Fruit fly (Drosophila melanogaster) whole organism, embryonic: ENCODE measurements around the gene Takl1.

Experiments
- ATbp ChIP-seq: fragments of 200-800 bp; sonication (Bioruptor generic); optimal IDR thresholded peaks from 2 replicates; lab custom pipeline; 2017; ENCODE audit warnings: missing biosample characterization, mild to moderate bottlenecking, missing genetic modification characterization, missing genetic modification reagents
- Bgb ChIP-seq: fragments of 200-800 bp; sonication (Bioruptor generic); IDR thresholded peaks from 2 replicates; pipeline ENCODE4 v1.3.6; 2022; ENCODE audit warnings: missing biosample characterization, missing genetic modification characterization; ENCODE audit not compliant: partially characterized antibody
- BtbVII ChIP-seq: fragments of 200-800 bp; sonication (Bioruptor generic); optimal IDR thresholded peaks from 3 replicates; lab custom pipeline; 2017; ENCODE audit warnings: missing biosample characterization, mild to moderate bottlenecking, missing genetic modification characterization
- CG11247 ChIP-seq: fragments of 200-800 bp; sonication (Bioruptor generic); IDR thresholded peaks from 2 replicates; pipeline ENCODE4 v1.3.6; 2022; ENCODE audit warnings: missing biosample characterization, missing genetic modification characterization
- CG12942 ChIP-seq: fragments of 200-800 bp; sonication (Bioruptor generic); optimal IDR thresholded peaks from 3 replicates; lab custom pipeline; 2016; ENCODE audit warnings: missing biosample characterization, missing genetic modification characterization
- CG13123 ChIP-seq: fragments of 200-800 bp; sonication (Bioruptor generic); optimal IDR thresholded peaks from 2 replicates; lab custom pipeline; 2016; ENCODE audit warnings: missing biosample characterization, missing genetic modification characterization
- CG15514 ChIP-seq: fragments of 200-800 bp; sonication (Bioruptor generic); optimal IDR thresholded peaks from 3 replicates; lab custom pipeline; 2017; ENCODE audit warnings: missing biosample characterization, missing genetic modification characterization, mild to moderate bottlenecking, moderate library complexity, missing genetic modification reagents
- CG15601 ChIP-seq: fragments of 200-800 bp; sonication (Bioruptor generic); optimal IDR thresholded peaks from 3 replicates; lab custom pipeline; 2019; ENCODE audit warnings: missing biosample characterization, mild to moderate bottlenecking, missing genetic modification characterization, moderate library complexity
- CG17186 ChIP-seq: fragments of 200-800 bp; sonication (Bioruptor generic); optimal IDR thresholded peaks from 3 replicates; lab custom pipeline; 2017; ENCODE audit warnings: missing biosample characterization, missing genetic modification reagents, missing genetic modification characterization
- CG2199 ChIP-seq: fragments of 200-800 bp; sonication (Bioruptor generic); IDR thresholded peaks from 3 replicates; pipeline ENCODE4 v1.3.6; 2022; ENCODE audit warnings: missing biosample characterization, missing genetic modification characterization
- CG6791 ChIP-seq: fragments of 200-800 bp; sonication (Bioruptor generic); IDR thresholded peaks from 3 replicates; pipeline ENCODE4 v1.3.6; 2022; ENCODE audit warnings: missing biosample characterization, missing genetic modification characterization; ENCODE audit not compliant: partially characterized antibody
- CG7372 ChIP-seq: fragments of 200-800 bp; sonication (Bioruptor generic); IDR thresholded peaks from 2 replicates; pipeline ENCODE4 v1.3.6; 2022; ENCODE audit warnings: missing biosample characterization, missing genetic modification characterization
- CG7928 ChIP-seq: fragments of 200-800 bp; sonication (Bioruptor generic); optimal IDR thresholded peaks from 2 replicates; lab custom pipeline; 2017; ENCODE audit warnings: missing biosample characterization, mild to moderate bottlenecking, missing genetic modification characterization
- CHES-1-like ChIP-seq: fragments of 200-800 bp; sonication (Bioruptor generic); optimal IDR thresholded peaks from 2 replicates; lab custom pipeline; 2016; ENCODE audit warnings: missing biosample characterization, missing genetic modification characterization
- D19B ChIP-seq: fragments of 200-800 bp; sonication (Bioruptor generic); optimal IDR thresholded peaks from 2 replicates; lab custom pipeline; 2017; ENCODE audit warnings: missing biosample characterization, mild to moderate bottlenecking, missing genetic modification characterization
- Dip2 ChIP-seq: fragments of 200-800 bp; sonication (Bioruptor generic); IDR thresholded peaks from 2 replicates; pipeline ENCODE4 v1.3.6; 2022; ENCODE audit warnings: missing biosample characterization, missing genetic modification characterization
- Ets65A ChIP-seq: fragments of 200-800 bp; sonication (Bioruptor generic); peaks from one replicate; lab custom pipeline; 2016; ENCODE audit warnings: missing biosample characterization, missing genetic modification characterization
- Ets97D ChIP-seq: fragments of 200-800 bp; sonication (Bioruptor generic); optimal IDR thresholded peaks from 3 replicates; lab custom pipeline; 2016; ENCODE audit warnings: missing biosample characterization, missing genetic modification characterization
- H2.0 ChIP-seq: fragments of 200-800 bp; sonication (Bioruptor generic); IDR thresholded peaks from 2 replicates; pipeline ENCODE4 v1.3.6; 2022; ENCODE audit warnings: missing biosample characterization, missing genetic modification characterization
- Jarid2 ChIP-seq: fragments of 200-800 bp; sonication (Bioruptor generic); optimal IDR thresholded peaks from 3 replicates; lab custom pipeline; 2017; ENCODE audit warnings: mild to moderate bottlenecking, missing biosample characterization, missing genetic modification reagents, missing genetic modification characterization
- Lim3 ChIP-seq: fragments of 200-800 bp; sonication (Bioruptor generic); IDR thresholded peaks from 2 replicates; pipeline ENCODE4 v1.3.6; 2022; ENCODE audit warnings: missing biosample characterization, missing genetic modification characterization
- MBD-R2 ChIP-seq: fragments of 200-800 bp; sonication (Bioruptor generic); IDR thresholded peaks from 2 replicates; pipeline ENCODE4 v1.3.6; 2022; ENCODE audit warnings: missing biosample characterization, missing genetic modification characterization
- Max ChIP-seq: fragments of 200-800 bp; sonication (Bioruptor generic); optimal IDR thresholded peaks from 2 replicates; lab custom pipeline; 2016; ENCODE audit warnings: missing biosample characterization, mild to moderate bottlenecking, missing genetic modification characterization
- Med ChIP-seq: fragments of 200-800 bp; sonication (Bioruptor generic); peaks from one replicate; lab custom pipeline; 2016; ENCODE audit warnings: missing biosample characterization, missing genetic modification characterization, mild to moderate bottlenecking, inconsistent platforms, moderate library complexity
- Neu2 ChIP-seq: fragments of 200-800 bp; sonication (Bioruptor generic); optimal IDR thresholded peaks from 3 replicates; lab custom pipeline; 2016; ENCODE audit warnings: missing biosample characterization, missing genetic modification characterization, borderline replicate concordance
- Nf-YC ChIP-seq: fragments of 200-800 bp; optimal IDR thresholded peaks from 3 replicates; lab custom pipeline; 2019; ENCODE audit warnings: missing biosample characterization, mild to moderate bottlenecking, missing genetic modification characterization, moderate library complexity
- Ptx1 ChIP-seq: fragments of 200-800 bp; sonication (Bioruptor generic); IDR thresholded peaks from 2 replicates; pipeline ENCODE4 v1.3.6; 2022; ENCODE audit warnings: missing biosample characterization, missing genetic modification characterization
- Sin3A ChIP-seq: fragments of >200 bp; optimal IDR thresholded peaks from 2 replicates; lab custom pipeline; 2018
- Trl ChIP-seq, 3 experiments: fragments of >200 bp in 2 of 3; fragments of 200-800 bp in 1 of 3; sonication (Bioruptor generic) in 1 of 3; optimal IDR thresholded peaks; 2 replicates in 1 of 3; 3 replicates in 2 of 3; lab custom pipeline; 2016 to 2017; ENCODE audit warnings: missing biosample characterization in 1 of 3, missing genetic modification characterization in 1 of 3
- bab2 ChIP-seq: fragments of 200-800 bp; sonication (Bioruptor generic); optimal IDR thresholded peaks from 2 replicates; lab custom pipeline; 2016; ENCODE audit warnings: missing biosample characterization, missing genetic modification characterization
- cato ChIP-seq: fragments of 200-800 bp; sonication (Bioruptor generic); optimal IDR thresholded peaks from 2 replicates; lab custom pipeline; 2016; ENCODE audit warnings: missing biosample characterization, missing genetic modification characterization, borderline replicate concordance
- chinmo ChIP-seq: fragments of 200-800 bp; sonication (Bioruptor generic); IDR thresholded peaks from 4 replicates; pipeline ENCODE4 v1.3.6; 2022; ENCODE audit warnings: missing biosample characterization, missing genetic modification characterization; ENCODE audit not compliant: partially characterized antibody
- ci ChIP-seq: fragments of 200-800 bp; sonication (Bioruptor generic); IDR thresholded peaks from 3 replicates; pipeline ENCODE4 v1.3.6; 2022; ENCODE audit warnings: missing biosample characterization, missing genetic modification characterization
- eve ChIP-seq, 2 experiments: fragments of >200 bp; optimal IDR thresholded peaks; 2 replicates each; lab custom pipeline; 2017; ENCODE audit warnings: missing biosample characterization in 2 of 2, missing genetic modification characterization in 2 of 2
- fd96Cb ChIP-seq: fragments of 200-800 bp; sonication (Bioruptor generic); optimal IDR thresholded peaks from 2 replicates; lab custom pipeline; 2018; ENCODE audit warnings: missing biosample characterization, mild to moderate bottlenecking, missing genetic modification characterization, moderate library complexity
- gsb ChIP-seq: fragments of 200-800 bp; sonication (Bioruptor generic); IDR thresholded peaks from 2 replicates; pipeline ENCODE4 v1.3.6; 2022; ENCODE audit warnings: missing biosample characterization, missing genetic modification characterization
- hkb ChIP-seq, 2 experiments: fragments of 200-800 bp in 1 of 2; fragments of >200 bp in 1 of 2; sonication (Bioruptor generic) in 1 of 2; IDR thresholded peaks in 1 of 2; optimal IDR thresholded peaks in 1 of 2; 2 replicates each; pipeline versions ENCODE4 v1.3.6 to Lab custom; 2017 to 2022; ENCODE audit warnings: missing biosample characterization in 1 of 2, missing genetic modification characterization in 1 of 2
- jing ChIP-seq: fragments of 200-800 bp; sonication (Bioruptor generic); optimal IDR thresholded peaks from 2 replicates; lab custom pipeline; 2018; ENCODE audit warnings: missing biosample characterization, mild to moderate bottlenecking, missing genetic modification characterization
- lola ChIP-seq, 3 experiments: fragments of >200 bp in 2 of 3; fragments of 200-800 bp in 1 of 3; sonication (Bioruptor generic) in 1 of 3; optimal IDR thresholded peaks; 2 replicates each; lab custom pipeline; 2017 to 2019; ENCODE audit warnings: missing biosample characterization in 3 of 3, missing genetic modification characterization in 3 of 3, mild to moderate bottlenecking in 1 of 3, moderate library complexity in 1 of 3
- lov ChIP-seq, 2 experiments: fragments of 200-800 bp in 1 of 2; fragments of >200 bp in 1 of 2; sonication (Bioruptor generic) in 1 of 2; IDR thresholded peaks in 1 of 2; optimal IDR thresholded peaks in 1 of 2; 2 replicates in 1 of 2; 3 replicates in 1 of 2; pipeline versions ENCODE4 v1.3.6 to Lab custom; 2017 to 2022; ENCODE audit warnings: missing biosample characterization in 1 of 2, missing genetic modification characterization in 1 of 2
- mld ChIP-seq: fragments of 200-800 bp; sonication (Bioruptor generic); IDR thresholded peaks from 3 replicates; pipeline ENCODE4 v1.3.6; 2022; ENCODE audit warnings: missing biosample characterization, missing genetic modification characterization; ENCODE audit not compliant: partially characterized antibody
- onecut ChIP-seq: fragments of 200-800 bp; sonication (Bioruptor generic); IDR thresholded peaks from 2 replicates; pipeline ENCODE4 v1.3.6; 2022; ENCODE audit warnings: missing biosample characterization, missing genetic modification characterization
- psq ChIP-seq: fragments of 200-800 bp; sonication (Bioruptor generic); optimal IDR thresholded peaks from 2 replicates; lab custom pipeline; 2017; ENCODE audit warnings: missing biosample characterization, missing genetic modification characterization
- pzg ChIP-seq: fragments of 200-800 bp; sonication (Bioruptor generic); optimal IDR thresholded peaks from 3 replicates; lab custom pipeline; 2018; ENCODE audit warnings: missing biosample characterization, mild to moderate bottlenecking, missing genetic modification characterization, moderate library complexity
- row ChIP-seq: fragments of 200-800 bp; sonication (Bioruptor generic); IDR thresholded peaks from 3 replicates; pipeline ENCODE4 v1.3.6; 2022; ENCODE audit warnings: missing biosample characterization, missing genetic modification characterization
- sr ChIP-seq: fragments of 200-800 bp; sonication (Bioruptor generic); IDR thresholded peaks from 3 replicates; pipeline ENCODE4 v1.3.6; 2022; ENCODE audit warnings: missing biosample characterization, missing genetic modification characterization
- sug ChIP-seq: fragments of 200-800 bp; optimal IDR thresholded peaks from 2 replicates; lab custom pipeline; 2019; ENCODE audit warnings: missing biosample characterization, mild to moderate bottlenecking, missing genetic modification characterization, moderate library complexity
- wek ChIP-seq: fragments of 200-800 bp; sonication (Bioruptor generic); optimal IDR thresholded peaks from 3 replicates; lab custom pipeline; 2018; ENCODE audit warnings: missing biosample characterization, mild to moderate bottlenecking, missing genetic modification characterization, moderate library complexity

Gene Takl1

dm6 chr3R:20818689-20819088 lies 46.3 kb upstream of the Takl1 start, which contains the start of gene CG17270:
Gene CG17270, minus strand, starts transcription at chr3R:20818929.
- TF ChIP-seq CG2199 (GFP tag; lab: Robert Waterston, UW) (0 out of 3 replicates have a peak, but pooled peaks have one; percentile 55), sr (GFP tag; lab: Robert Waterston, UW) (no peak), Nf-YC (peak; percentile 18), D19B (peak; percentile 68), CG17186 (no peak), hkb (optimal IDR thresholded peaks at IDR 0.05; lab: Kevin White, UChicago) (no peak), hkb (GFP tag; IDR thresholded peaks at IDR 0.05; lab: Robert Waterston, UW) (0 out of 2 replicates have a peak, but pooled peaks have one; percentile 14), Max (GFP tag; lab: Kevin White, UChicago) (no peak), ci (GFP tag; lab: Robert Waterston, UW) (0 out of 3 replicates have a peak, but pooled peaks have one; percentile 17), Bgb (GFP tag; lab: Robert Waterston, UW) (0 out of 2 replicates have a peak, but pooled peaks have one; percentile 10), CG7372 (peak; percentile 75), Jarid2 (GFP tag; lab: Kevin White, UChicago) (peak; percentile 57), mld (GFP tag; lab: Robert Waterston, UW) (no peak), cato (no peak), row (GFP tag; lab: Robert Waterston, UW) (peak; percentile 50; the same call in 1 of the 3 replicates), Ets65A (GFP tag; lab: Kevin White, UChicago) (peak; percentile 4), psq (no peak), CG11247 (GFP tag; lab: Robert Waterston, UW) (0 out of 2 replicates have a peak, but pooled peaks have one; percentile 8), Ptx1 (no peak), pzg (GFP tag; lab: Kevin White, UChicago) (no peak), gsb (GFP tag; lab: Robert Waterston, UW) (0 out of 2 replicates have a peak, but pooled peaks have one; percentile 32), CG15514 (GFP tag; lab: Kevin White, UChicago) (peak; percentile 32), sug (tag; lab: Kevin White, UChicago) (peak; percentile 35)

DNA sequence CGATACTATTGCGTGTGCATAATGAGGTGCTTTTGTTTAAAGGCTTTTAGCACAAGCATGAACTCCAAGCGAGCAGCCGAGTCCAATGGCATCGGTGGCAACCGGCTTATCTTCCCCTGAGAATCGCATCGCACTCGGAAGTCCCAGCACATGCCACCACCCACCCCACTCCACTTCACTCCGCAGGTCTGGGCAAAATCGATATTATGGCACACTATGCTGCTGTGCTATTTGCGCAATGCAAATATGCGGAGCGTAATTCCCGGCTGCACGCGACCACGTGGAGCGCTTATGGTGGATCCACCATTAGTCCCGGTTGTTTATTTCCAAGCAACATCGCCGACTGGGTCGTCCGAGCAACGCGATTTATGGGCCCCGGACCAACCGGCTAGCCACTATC lies 45.8 kb upstream of the Takl1 start:
- TF ChIP-seq CG13123 (GFP tag; lab: Kevin White, UChicago), result no peak
- no peak for TF ChIP-seq wek (GFP tag; lab: Kevin White, UChicago)
- TF ChIP-seq MBD-R2 (GFP tag; lab: Robert Waterston, UW), result peak; percentile 53
- no peak for TF ChIP-seq Trl (optimal IDR thresholded peaks at IDR 0.05; lab: Kevin White, UChicago)
- no peak for TF ChIP-seq Trl (GFP tag; optimal IDR thresholded peaks at IDR 0.05; lab: Kevin White, UChicago)
- no peak for TF ChIP-seq bab2 (GFP tag; lab: Kevin White, UChicago)
- no peak for TF ChIP-seq lov (optimal IDR thresholded peaks at IDR 0.05; lab: Kevin White, UChicago)
- 0 out of 3 replicates have a peak, but pooled peaks have one; percentile 14 for TF ChIP-seq lov (GFP tag; IDR thresholded peaks at IDR 0.05; lab: Robert Waterston, UW)
- no peak for TF ChIP-seq Lim3 (GFP tag; lab: Robert Waterston, UW)
- TF ChIP-seq onecut, result peak; percentile 98
- no peak for TF ChIP-seq jing
- no peak for TF ChIP-seq CG7928
- TF ChIP-seq Med, result peak; percentile 57
- TF ChIP-seq CG6791 (GFP tag; lab: Robert Waterston, UW), result 0 out of 3 replicates have a peak, but pooled peaks have one; percentile 7
- 0 out of 4 replicates have a peak, but pooled peaks have one; percentile 56 for TF ChIP-seq chinmo (GFP tag; lab: Robert Waterston, UW)
- no peak for TF ChIP-seq Sin3A
- TF ChIP-seq Neu2, result no peak

dm6 chr3R:20816008-20816407 lies 43.6 kb upstream of the Takl1 start, which contains the start of gene Fancd2:
Gene Fancd2, minus strand, starts transcription at chr3R:20816190.
- no peak for TF ChIP-seq sug (tag; lab: Kevin White, UChicago)
- TF ChIP-seq CHES-1-like (GFP tag; lab: Kevin White, UChicago), result no peak
- TF ChIP-seq Ets97D (GFP tag; lab: Kevin White, UChicago), result peak; percentile 53
- no peak for TF ChIP-seq eve (GFP tag; optimal IDR thresholded peaks at IDR 0.05; lab: Kevin White, UChicago)
- no peak for TF ChIP-seq BtbVII (GFP tag; lab: Kevin White, UChicago)
- no peak for TF ChIP-seq fd96Cb (tag; lab: Kevin White, UChicago)
- no peak for TF ChIP-seq H2.0 (GFP tag; lab: Robert Waterston, UW)
- no peak for TF ChIP-seq CG15601 (tag; lab: Kevin White, UChicago)
- TF ChIP-seq CG11247 (GFP tag; lab: Robert Waterston, UW), result no peak
- TF ChIP-seq lola (GFP tag; optimal IDR thresholded peaks at IDR 0.05; lab: Kevin White, UChicago), result no peak
- TF ChIP-seq Dip2, result no peak
- TF ChIP-seq CG12942 (GFP tag; lab: Kevin White, UChicago), result no peak
- TF ChIP-seq ATbp (GFP tag; lab: Kevin White, UChicago), result no peak
